Fruit fly (Drosophila melanogaster) whole organism, embryonic: ENCODE data around the gene Rsph1.

Source experiments
- Adf1 ChIP-seq: fragments of 200-800 bp; sonication (Bioruptor generic); IDR thresholded peaks from 2 replicates; pipeline ENCODE4 v1.3.6; 2022; ENCODE audit warnings: missing biosample characterization, missing genetic modification characterization
- CG10366 ChIP-seq: fragments of 200-800 bp; sonication (Bioruptor generic); IDR thresholded peaks from 2 replicates; pipeline ENCODE4 v1.3.6; 2022; ENCODE audit warnings: missing biosample characterization, missing genetic modification characterization
- CG13775 ChIP-seq: fragments of 200-800 bp; sonication (Bioruptor generic); optimal IDR thresholded peaks from 3 replicates; lab custom pipeline; 2017; ENCODE audit warnings: missing biosample characterization, mild to moderate bottlenecking, missing genetic modification characterization
- CG15479 ChIP-seq: fragments of 200-800 bp; sonication (Bioruptor generic); optimal IDR thresholded peaks from 3 replicates; lab custom pipeline; 2019; ENCODE audit warnings: missing biosample characterization, mild to moderate bottlenecking, missing genetic modification characterization, moderate library complexity
- CG1647 ChIP-seq: fragments of 200-800 bp; sonication (Bioruptor generic); optimal IDR thresholded peaks from 3 replicates; lab custom pipeline; 2016; ENCODE audit warnings: missing biosample characterization, missing genetic modification characterization
- CG18011 ChIP-seq: fragments of 200-800 bp; sonication (Bioruptor generic); optimal IDR thresholded peaks from 2 replicates; lab custom pipeline; 2017; ENCODE audit warnings: missing biosample characterization, missing genetic modification characterization, mild to moderate bottlenecking, moderate library complexity, missing genotype
- CG18262 ChIP-seq: fragments of 200-800 bp; optimal IDR thresholded peaks from 3 replicates; lab custom pipeline; 2019; ENCODE audit warnings: missing biosample characterization, mild to moderate bottlenecking, missing genetic modification characterization, moderate library complexity
- CG30431 ChIP-seq: fragments of 200-800 bp; sonication (Bioruptor generic); optimal IDR thresholded peaks from 2 replicates; lab custom pipeline; 2017; ENCODE audit warnings: missing biosample characterization, missing genetic modification characterization
- CG32772 ChIP-seq: fragments of 200-800 bp; sonication (Bioruptor generic); IDR thresholded peaks from 2 replicates; pipeline ENCODE4 v1.3.6; 2022; ENCODE audit warnings: missing biosample characterization, missing genetic modification characterization
- CG3281 ChIP-seq: fragments of 200-800 bp; sonication (Bioruptor generic); optimal IDR thresholded peaks from 3 replicates; lab custom pipeline; 2017; ENCODE audit warnings: missing biosample characterization, mild to moderate bottlenecking, missing genetic modification characterization
- CG5245 ChIP-seq: fragments of 200-800 bp; sonication (Bioruptor generic); optimal IDR thresholded peaks from 3 replicates; lab custom pipeline; 2016; ENCODE audit warnings: missing biosample characterization, missing genetic modification characterization
- CG8359 ChIP-seq: fragments of 200-800 bp; sonication (Bioruptor generic); optimal IDR thresholded peaks from 2 replicates; lab custom pipeline; 2017; ENCODE audit warnings: missing biosample characterization, mild to moderate bottlenecking, missing genetic modification characterization, borderline replicate concordance
- CG8388 ChIP-seq: fragments of 200-800 bp; sonication (Bioruptor generic); optimal IDR thresholded peaks from 2 replicates; lab custom pipeline; 2019; ENCODE audit warnings: missing biosample characterization, mild to moderate bottlenecking, missing genetic modification characterization, moderate library complexity
- D ChIP-seq, 2 experiments: fragments of 200-800 bp in 1 of 2; fragments of >200 bp in 1 of 2; sonication (Bioruptor generic) in 1 of 2; optimal IDR thresholded peaks; 2 replicates in 1 of 2; 3 replicates in 1 of 2; lab custom pipeline; 2017; ENCODE audit warnings: mild to moderate bottlenecking in 1 of 2, missing biosample characterization in 1 of 2, missing genetic modification characterization in 1 of 2, missing genetic modification reagents in 1 of 2
- Elba2 ChIP-seq: fragments of 200-800 bp; sonication (Bioruptor generic); optimal IDR thresholded peaks from 3 replicates; lab custom pipeline; 2016; ENCODE audit warnings: missing biosample characterization, missing genetic modification characterization
- Hand ChIP-seq: fragments of 200-800 bp; sonication (Bioruptor generic); optimal IDR thresholded peaks from 2 replicates; lab custom pipeline; 2017; ENCODE audit warnings: mild to moderate bottlenecking, missing biosample characterization, missing genetic modification reagents, missing genetic modification characterization
- Kr ChIP-seq: fragments of 200-800 bp; sonication (Bioruptor generic); optimal IDR thresholded peaks from 2 replicates; lab custom pipeline; 2017; ENCODE audit warnings: missing biosample characterization, mild to moderate bottlenecking, missing genetic modification characterization
- Neu2 ChIP-seq: fragments of 200-800 bp; sonication (Bioruptor generic); optimal IDR thresholded peaks from 3 replicates; lab custom pipeline; 2016; ENCODE audit warnings: missing biosample characterization, missing genetic modification characterization, borderline replicate concordance
- Ptx1 ChIP-seq: fragments of 200-800 bp; sonication (Bioruptor generic); IDR thresholded peaks from 2 replicates; pipeline ENCODE4 v1.3.6; 2022; ENCODE audit warnings: missing biosample characterization, missing genetic modification characterization
- Rfx ChIP-seq: fragments of 200-800 bp; sonication (Bioruptor generic); IDR thresholded peaks from 2 replicates; pipeline ENCODE4 v1.3.6; 2022; ENCODE audit warnings: missing biosample characterization, missing genetic modification characterization
- Ssrp ChIP-seq: fragments of 200-800 bp; sonication (Bioruptor generic); optimal IDR thresholded peaks from 2 replicates; lab custom pipeline; 2018; ENCODE audit warnings: missing biosample characterization, mild to moderate bottlenecking, missing genetic modification characterization, moderate library complexity
- Stat92E ChIP-seq, 3 experiments: fragments of >200 bp in 2 of 3; fragments of 200-800 bp in 1 of 3; sonication (Bioruptor generic) in 1 of 3; optimal IDR thresholded peaks; 2 replicates each; lab custom pipeline; 2017 to 2019; ENCODE audit warnings: missing biosample characterization in 3 of 3, missing genetic modification characterization in 3 of 3, mild to moderate bottlenecking in 1 of 3, moderate library complexity in 1 of 3
- ac ChIP-seq: fragments of 200-800 bp; sonication (Bioruptor generic); optimal IDR thresholded peaks from 3 replicates; lab custom pipeline; 2017; ENCODE audit warnings: missing biosample characterization, mild to moderate bottlenecking, missing genetic modification characterization
- aop ChIP-seq: fragments of 200-800 bp; sonication (Bioruptor generic); IDR thresholded peaks from 2 replicates; pipeline ENCODE4 v1.3.6; 2022; ENCODE audit warnings: missing biosample characterization, missing genetic modification characterization
- bcd ChIP-seq: fragments of 200-800 bp; sonication (Bioruptor generic); optimal IDR thresholded peaks from 2 replicates; lab custom pipeline; 2017; ENCODE audit warnings: missing biosample characterization, mild to moderate bottlenecking, missing genetic modification characterization
- bigmax ChIP-seq: fragments of 200-800 bp; sonication (Bioruptor generic); optimal IDR thresholded peaks from 2 replicates; lab custom pipeline; 2018; ENCODE audit warnings: missing biosample characterization, mild to moderate bottlenecking, missing genetic modification characterization
- chn ChIP-seq: fragments of 200-800 bp; sonication (Bioruptor generic); optimal IDR thresholded peaks from 2 replicates; lab custom pipeline; 2016; ENCODE audit warnings: missing biosample characterization, missing genetic modification characterization
- ems ChIP-seq: fragments of 200-800 bp; sonication (Bioruptor generic); optimal IDR thresholded peaks from 3 replicates; lab custom pipeline; 2016; ENCODE audit warnings: missing biosample characterization, missing genetic modification characterization
- en ChIP-seq: fragments of 200-800 bp; sonication (Bioruptor generic); optimal IDR thresholded peaks from 2 replicates; lab custom pipeline; 2016; ENCODE audit warnings: missing biosample characterization, missing genetic modification characterization
- ewg ChIP-seq: fragments of 200-800 bp; sonication (Bioruptor generic); optimal IDR thresholded peaks from 3 replicates; lab custom pipeline; 2017; ENCODE audit warnings: mild to moderate bottlenecking, missing biosample characterization, missing genetic modification reagents, missing genetic modification characterization
- fd3F ChIP-seq: fragments of 200-800 bp; sonication (Bioruptor generic); optimal IDR thresholded peaks from 2 replicates; lab custom pipeline; 2018; ENCODE audit warnings: missing biosample characterization, mild to moderate bottlenecking, missing genetic modification characterization, moderate library complexity
- fu2 ChIP-seq: fragments of 200-800 bp; sonication (Bioruptor generic); optimal IDR thresholded peaks from 2 replicates; lab custom pipeline; 2016; ENCODE audit warnings: missing biosample characterization, missing genetic modification characterization
- gcm ChIP-seq: fragments of 200-800 bp; sonication (Bioruptor generic); optimal IDR thresholded peaks from 2 replicates; lab custom pipeline; 2019; ENCODE audit warnings: missing biosample characterization, mild to moderate bottlenecking, missing genetic modification characterization, moderate library complexity
- gem ChIP-seq: fragments of 200-800 bp; sonication (Bioruptor generic); optimal IDR thresholded peaks from 2 replicates; lab custom pipeline; 2019; ENCODE audit warnings: missing biosample characterization, mild to moderate bottlenecking, missing genetic modification characterization, moderate library complexity
- grn ChIP-seq: fragments of 200-800 bp; sonication (Bioruptor generic); optimal IDR thresholded peaks from 3 replicates; lab custom pipeline; 2017; ENCODE audit warnings: missing biosample characterization, missing genetic modification characterization
- h ChIP-seq: fragments of >200 bp; optimal IDR thresholded peaks from 2 replicates; lab custom pipeline; 2017
- hth ChIP-seq: fragments of >200 bp; optimal IDR thresholded peaks from 2 replicates; lab custom pipeline; 2017; ENCODE audit warnings: inconsistent platforms
- kni ChIP-seq: fragments of 200-800 bp; sonication (Bioruptor generic); optimal IDR thresholded peaks from 3 replicates; lab custom pipeline; 2017; ENCODE audit warnings: mild to moderate bottlenecking, missing biosample characterization, missing genetic modification reagents, missing genetic modification characterization
- mam ChIP-seq: fragments of 200-800 bp; sonication (Bioruptor generic); optimal IDR thresholded peaks from 3 replicates; lab custom pipeline; 2016; ENCODE audit warnings: missing biosample characterization, missing genetic modification characterization
- pho ChIP-seq: fragments of 200-800 bp; sonication (Bioruptor generic); optimal IDR thresholded peaks from 2 replicates; lab custom pipeline; 2016; ENCODE audit warnings: missing biosample characterization, missing genetic modification characterization
- pros ChIP-seq: fragments of 200-800 bp; sonication (Bioruptor generic); optimal IDR thresholded peaks from 3 replicates; lab custom pipeline; 2019; ENCODE audit warnings: missing biosample characterization, mild to moderate bottlenecking, missing genetic modification characterization, moderate library complexity
- ranshi ChIP-seq: fragments of 200-800 bp; sonication (Bioruptor generic); IDR thresholded peaks from 2 replicates; pipeline ENCODE4 v1.3.6; 2022; ENCODE audit warnings: missing biosample characterization, missing genetic modification characterization
- scrt ChIP-seq: fragments of 200-800 bp; sonication (Bioruptor generic); optimal IDR thresholded peaks from 2 replicates; lab custom pipeline; 2018; ENCODE audit warnings: missing biosample characterization, mild to moderate bottlenecking, missing genetic modification characterization, moderate library complexity
- sens-2 ChIP-seq: fragments of 200-800 bp; sonication (Bioruptor generic); IDR thresholded peaks from 2 replicates; pipeline ENCODE4 v1.3.6; 2022; ENCODE audit warnings: missing biosample characterization, missing genetic modification characterization
- unc-4 ChIP-seq: fragments of 200-800 bp; sonication (Bioruptor generic); IDR thresholded peaks from 2 replicates; pipeline ENCODE4 v1.3.6; 2022; ENCODE audit warnings: missing biosample characterization, missing genetic modification characterization; ENCODE audit not compliant: partially characterized antibody
- usp ChIP-seq: fragments of >200 bp; optimal IDR thresholded peaks from 2 replicates; lab custom pipeline; 2017; ENCODE audit warnings: missing biosample characterization, missing genetic modification characterization
- wor ChIP-seq: fragments of 200-800 bp; sonication (Bioruptor generic); IDR thresholded peaks from 2 replicates; pipeline ENCODE4 v1.3.6; 2022; ENCODE audit warnings: missing biosample characterization, missing genetic modification characterization
- z ChIP-seq: fragments of 200-800 bp; sonication (Bioruptor generic); IDR thresholded peaks from 3 replicates; pipeline ENCODE4 v1.3.6; 2022; ENCODE audit warnings: missing biosample characterization, missing genetic modification characterization
- zen ChIP-seq: fragments of 200-800 bp; sonication (Bioruptor generic); optimal IDR thresholded peaks from 3 replicates; lab custom pipeline; 2018; ENCODE audit warnings: missing biosample characterization, mild to moderate bottlenecking, missing genetic modification characterization, moderate library complexity

The Rsph1 gene

dm6 chr2L:13225225-13225840 lies 42.1 kb downstream of the Rsph1 start, which contains the start of gene CG15480 (continued):
- TF ChIP-seq zen (tag; lab: Kevin White, UChicago) (peak; percentile 99), Elba2 (GFP tag; lab: Kevin White, UChicago) (no peak), unc-4 (no peak), Stat92E (GFP tag; optimal IDR thresholded peaks at IDR 0.05; lab: Kevin White, UChicago) (peak in 1 of 3 experiments; percentile 91), grn (GFP tag; lab: Kevin White, UChicago) (peak; percentile 67), CG32772 (GFP tag; lab: Robert Waterston, UW) (no peak), Adf1 (GFP tag; lab: Robert Waterston, UW) (no peak), D (optimal IDR thresholded peaks at IDR 0.05; lab: Kevin White, UChicago) (peak; percentile 99), D (GFP tag; optimal IDR thresholded peaks at IDR 0.05; lab: Kevin White, UChicago) (no peak), z (no peak)
- TF ChIP-seq, all 482 proteins: peak for 13

DNA sequence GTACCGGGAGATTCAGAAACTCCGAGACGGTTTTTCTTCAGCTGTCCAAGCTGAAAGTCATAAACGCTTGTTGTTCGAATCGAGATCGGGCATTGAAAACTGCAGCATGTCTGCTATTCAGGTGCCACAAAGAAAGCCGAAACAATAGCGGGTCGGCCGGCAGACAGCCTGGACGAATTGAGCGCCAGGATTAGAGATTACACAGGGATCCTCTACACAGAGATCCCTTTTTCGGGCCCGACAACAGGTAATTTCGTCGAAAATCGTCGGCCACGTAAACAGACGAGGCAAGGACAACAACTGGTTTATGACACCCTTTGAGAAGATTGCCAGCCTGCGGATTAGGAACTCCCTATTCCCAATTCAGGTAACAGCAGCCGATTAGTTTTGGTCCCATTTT lies 44.0 kb downstream of the Rsph1 start, which contains the start of gene CG16813:
Gene CG16813 (plus strand): TSS at position 288 of the 400 bp plus-strand sequence.
- TF ChIP-seq CG18262 (tag; lab: Kevin White, UChicago): no peak
- no peak for TF ChIP-seq Hand (GFP tag; lab: Kevin White, UChicago)
- TF ChIP-seq Rfx (GFP tag; lab: Robert Waterston, UW): no peak
- no peak for TF ChIP-seq usp
- no peak for TF ChIP-seq ranshi (GFP tag; lab: Robert Waterston, UW)
- TF ChIP-seq CG8359: no peak
- no peak for TF ChIP-seq CG8388
- no peak for TF ChIP-seq CG5245 (GFP tag; lab: Kevin White, UChicago)
- TF ChIP-seq CG3281 (GFP tag; lab: Kevin White, UChicago): no peak
- no peak for TF ChIP-seq Neu2 (GFP tag; lab: Kevin White, UChicago)
- no peak for TF ChIP-seq CG10366 (GFP tag; lab: Robert Waterston, UW)
- no peak for TF ChIP-seq pho (GFP tag; lab: Kevin White, UChicago)
- TF ChIP-seq CG13775 (GFP tag; lab: Kevin White, UChicago): no peak
- TF ChIP-seq CG1647 (GFP tag; lab: Kevin White, UChicago): no peak
- TF ChIP-seq h (lab: Kevin White, UChicago): no peak
- no peak for TF ChIP-seq Ssrp (tag; lab: Kevin White, UChicago)
- no peak for TF ChIP-seq ems
- TF ChIP-seq ewg: no peak
- no peak for TF ChIP-seq wor (GFP tag; lab: Robert Waterston, UW)
- TF ChIP-seq chn (GFP tag; lab: Kevin White, UChicago): no peak
- TF ChIP-seq CG30431: no peak
- TF ChIP-seq hth (lab: Kevin White, UChicago): no peak
- no peak for TF ChIP-seq mam (GFP tag; lab: Kevin White, UChicago)
- TF ChIP-seq CG18011: no peak
- no peak for TF ChIP-seq scrt (GFP tag; lab: Kevin White, UChicago)
- no peak for TF ChIP-seq en (GFP tag; lab: Kevin White, UChicago)
- peak; percentile 49 for TF ChIP-seq ac (GFP tag; lab: Kevin White, UChicago)
- TF ChIP-seq bcd (GFP tag; lab: Kevin White, UChicago): no peak
- TF ChIP-seq aop (GFP tag; lab: Robert Waterston, UW): no peak
- TF ChIP-seq zen (tag; lab: Kevin White, UChicago): peak; percentile 89
- no peak for TF ChIP-seq bigmax (GFP tag; lab: Kevin White, UChicago)
- TF ChIP-seq CG15479 (GFP tag; lab: Kevin White, UChicago): peak; percentile 92
- peak; percentile 30 for TF ChIP-seq Kr (GFP tag; lab: Kevin White, UChicago)
- no peak for TF ChIP-seq gcm (GFP tag; lab: Kevin White, UChicago)
- no peak for TF ChIP-seq gem (tag; lab: Kevin White, UChicago)
- TF ChIP-seq sens-2 (GFP tag; lab: Robert Waterston, UW): no peak
- peak; percentile 24 for TF ChIP-seq pros
- TF ChIP-seq kni: peak; percentile 56
- TF ChIP-seq fd3F (GFP tag; lab: Kevin White, UChicago): no peak
- no peak for TF ChIP-seq Ptx1
- TF ChIP-seq fu2: no peak
